Worm (Caenorhabditis elegans) whole organism, late embryonic: ENCODE measurements around the gene M176.11.

Experiments
- C08G9.2 ChIP-seq: sonication (generic microtip); optimal IDR thresholded peaks from 2 replicates; lab custom pipeline; 2016; ENCODE audit warnings: mild to moderate bottlenecking, missing genetic modification characterization, moderate library complexity, missing compliant biosample characterization
- C38D4.7 ChIP-seq: fragments of 200-800 bp; sonication (Bioruptor generic); optimal IDR thresholded peaks from 2 replicates; lab custom pipeline; 2018; ENCODE audit warnings: mild to moderate bottlenecking, missing genetic modification characterization, moderate library complexity, missing compliant biosample characterization
- F13H6.1 ChIP-seq: sonication (generic microtip); optimal IDR thresholded peaks from 2 replicates; lab custom pipeline; 2016; ENCODE audit warnings: missing genetic modification characterization, missing compliant biosample characterization
- K02D7.2 ChIP-seq: sonication (generic microtip); optimal IDR thresholded peaks from 2 replicates; lab custom pipeline; 2017; ENCODE audit warnings: mild to moderate bottlenecking, missing genetic modification characterization, missing compliant biosample characterization
- K09A11.1 ChIP-seq: sonication (generic microtip); optimal IDR thresholded peaks from 2 replicates; lab custom pipeline; 2017; ENCODE audit warnings: antibody characterized with exemption, mild to moderate bottlenecking, missing genetic modification characterization, missing compliant biosample characterization; ENCODE audit not compliant: insufficient read depth
- T23F11.4 ChIP-seq: fragments of 200-800 bp; sonication (Bioruptor generic); optimal IDR thresholded peaks from 2 replicates; lab custom pipeline; 2018; ENCODE audit warnings: mild to moderate bottlenecking, missing genetic modification characterization, missing compliant biosample characterization
- Y22D7AL.16 ChIP-seq: sonication (generic microtip); optimal IDR thresholded peaks from 2 replicates; lab custom pipeline; 2016; ENCODE audit warnings: missing genetic modification characterization, missing compliant biosample characterization
- ama-1 ChIP-seq: fragments of 150-350 bp; optimal IDR thresholded peaks from 2 replicates; lab custom pipeline; 2014
- ceh-19 ChIP-seq: fragments of 200-800 bp; sonication (Bioruptor generic); optimal IDR thresholded peaks from 2 replicates; lab custom pipeline; 2018; ENCODE audit warnings: mild to moderate bottlenecking, missing genetic modification characterization, missing compliant biosample characterization
- ceh-2 ChIP-seq: sonication (generic microtip); optimal IDR thresholded peaks from 2 replicates; lab custom pipeline; 2016; ENCODE audit warnings: missing genotype, missing genetic modification characterization, missing compliant biosample characterization
- ceh-34 ChIP-seq: sonication (generic microtip); optimal IDR thresholded peaks from 2 replicates; lab custom pipeline; 2016; ENCODE audit warnings: mild to moderate bottlenecking, missing genetic modification characterization, missing compliant biosample characterization
- ceh-45 ChIP-seq: fragments of 200-800 bp; sonication (Bioruptor generic); IDR thresholded peaks from 2 replicates; pipeline ENCODE4 v1.3.6; 2022; ENCODE audit warnings: missing genetic modification reagents, missing genetic modification characterization, missing compliant biosample characterization
- ceh-48 ChIP-seq: sonication (generic microtip); optimal IDR thresholded peaks from 2 replicates; lab custom pipeline; 2016; ENCODE audit warnings: missing genetic modification characterization, inconsistent platforms, missing compliant biosample characterization
- ceh-9 ChIP-seq: sonication (generic microtip); optimal IDR thresholded peaks from 2 replicates; lab custom pipeline; 2016; ENCODE audit warnings: mild to moderate bottlenecking, missing genetic modification characterization, inconsistent platforms, missing compliant biosample characterization
- dmd-4 ChIP-seq: sonication (generic microtip); optimal IDR thresholded peaks from 2 replicates; lab custom pipeline; 2016; ENCODE audit warnings: borderline replicate concordance, missing genetic modification characterization, missing compliant biosample characterization
- dve-1 ChIP-seq: sonication (generic microtip); optimal IDR thresholded peaks from 2 replicates; lab custom pipeline; 2017; ENCODE audit warnings: antibody characterized with exemption, mild to moderate bottlenecking, missing genetic modification characterization, missing compliant biosample characterization
- ets-4 ChIP-seq: sonication (generic microtip); optimal IDR thresholded peaks from 2 replicates; lab custom pipeline; 2016; ENCODE audit warnings: missing genetic modification characterization, missing compliant biosample characterization
- fax-1 ChIP-seq: sonication (generic microtip); optimal IDR thresholded peaks from 2 replicates; lab custom pipeline; 2016; ENCODE audit warnings: missing genotype, missing genetic modification characterization, missing compliant biosample characterization
- gmeb-2 ChIP-seq: sonication (generic microtip); optimal IDR thresholded peaks from 2 replicates; lab custom pipeline; 2016; ENCODE audit warnings: missing genetic modification characterization, inconsistent platforms, missing compliant biosample characterization
- hlh-13 ChIP-seq: fragments of 200-800 bp; sonication (Bioruptor generic); optimal IDR thresholded peaks from 2 replicates; lab custom pipeline; 2018; ENCODE audit warnings: mild to moderate bottlenecking, missing genetic modification characterization, missing compliant biosample characterization
- hlh-30 ChIP-seq: sonication (generic microtip); optimal IDR thresholded peaks from 2 replicates; lab custom pipeline; 2017; ENCODE audit warnings: antibody characterized with exemption, missing genetic modification characterization, missing compliant biosample characterization; ENCODE audit not compliant: insufficient read depth
- hlh-6 ChIP-seq: sonication (generic microtip); optimal IDR thresholded peaks from 2 replicates; lab custom pipeline; 2016; ENCODE audit warnings: missing genotype, missing genetic modification characterization, missing compliant biosample characterization
- lin-11 ChIP-seq: fragments of 200-800 bp; sonication (Bioruptor generic); optimal IDR thresholded peaks from 2 replicates; lab custom pipeline; 2018; ENCODE audit warnings: mild to moderate bottlenecking, missing genetic modification characterization, missing compliant biosample characterization
- madf-2 ChIP-seq: sonication (generic microtip); optimal IDR thresholded peaks from 2 replicates; lab custom pipeline; 2017; ENCODE audit warnings: missing genetic modification characterization, missing compliant biosample characterization
- nfya-1 ChIP-seq: sonication (generic microtip); optimal IDR thresholded peaks from 2 replicates; lab custom pipeline; 2017; ENCODE audit warnings: missing genetic modification characterization, mild to moderate bottlenecking, missing compliant biosample characterization, antibody characterized with exemption, moderate library complexity
- pat-9 ChIP-seq: fragments of 200-800 bp; sonication (Bioruptor generic); optimal IDR thresholded peaks from 2 replicates; lab custom pipeline; 2018; ENCODE audit warnings: mild to moderate bottlenecking, missing genetic modification characterization, moderate library complexity, missing compliant biosample characterization
- pax-1 ChIP-seq: fragments of 150-350 bp; optimal IDR thresholded peaks from 2 replicates; lab custom pipeline; 2014; ENCODE audit warnings: missing biosample characterization, missing genetic modification characterization
- pha-2 ChIP-seq: sonication (generic microtip); optimal IDR thresholded peaks from 2 replicates; lab custom pipeline; 2017; ENCODE audit warnings: mild to moderate bottlenecking, missing genetic modification characterization, missing compliant biosample characterization
- pha-4 ChIP-seq: fragments of 150-350 bp; optimal IDR thresholded peaks from 2 replicates; lab custom pipeline; 2018; ENCODE audit warnings: missing biosample characterization, missing genetic modification reagents, missing genetic modification characterization
- pros-1 ChIP-seq: fragments of 150-350 bp; optimal IDR thresholded peaks from 2 replicates; lab custom pipeline; 2014; ENCODE audit warnings: missing biosample characterization, missing genetic modification reagents, missing genetic modification characterization
- rnt-1 ChIP-seq: sonication (generic microtip); optimal IDR thresholded peaks from 2 replicates; lab custom pipeline; 2016; ENCODE audit warnings: missing genetic modification characterization, missing compliant biosample characterization
- sdc-2 ChIP-seq: sonication (generic microtip); optimal IDR thresholded peaks from 2 replicates; lab custom pipeline; 2016; ENCODE audit warnings: missing genotype, missing genetic modification characterization, missing compliant biosample characterization
- syd-9 ChIP-seq: sonication (generic microtip); optimal IDR thresholded peaks from 2 replicates; lab custom pipeline; 2016; ENCODE audit warnings: mild to moderate bottlenecking, missing genetic modification characterization, moderate library complexity, missing compliant biosample characterization
- tbx-2 ChIP-seq: sonication (generic microtip); optimal IDR thresholded peaks from 2 replicates; lab custom pipeline; 2016; ENCODE audit warnings: missing genetic modification characterization, missing compliant biosample characterization
- tbx-7 ChIP-seq: sonication (generic microtip); optimal IDR thresholded peaks from 2 replicates; lab custom pipeline; 2016; ENCODE audit warnings: missing genotype, missing genetic modification characterization, missing compliant biosample characterization
- ttx-3 ChIP-seq: sonication (generic microtip); optimal IDR thresholded peaks from 2 replicates; lab custom pipeline; 2016; ENCODE audit warnings: missing genetic modification reagents, missing genetic modification characterization, missing compliant biosample characterization
- unc-3 ChIP-seq, 2 experiments: fragments of 200-800 bp in 1 of 2; sonication (Bioruptor generic) in 1 of 2; sonication (generic microtip) in 1 of 2; conservative IDR thresholded peaks in 1 of 2; optimal IDR thresholded peaks in 1 of 2; 2 replicates each; pipeline versions ENCODE4 v1.3.6 to Lab custom; 2016 to 2022; ENCODE audit warnings: missing compliant biosample characterization in 2 of 2, missing genetic modification characterization in 2 of 2, missing genetic modification reagents in 1 of 2
- unc-86 ChIP-seq: sonication (generic microtip); optimal IDR thresholded peaks from 2 replicates; lab custom pipeline; 2016; ENCODE audit warnings: missing genetic modification characterization, missing compliant biosample characterization

The M176.11 gene

DNA sequence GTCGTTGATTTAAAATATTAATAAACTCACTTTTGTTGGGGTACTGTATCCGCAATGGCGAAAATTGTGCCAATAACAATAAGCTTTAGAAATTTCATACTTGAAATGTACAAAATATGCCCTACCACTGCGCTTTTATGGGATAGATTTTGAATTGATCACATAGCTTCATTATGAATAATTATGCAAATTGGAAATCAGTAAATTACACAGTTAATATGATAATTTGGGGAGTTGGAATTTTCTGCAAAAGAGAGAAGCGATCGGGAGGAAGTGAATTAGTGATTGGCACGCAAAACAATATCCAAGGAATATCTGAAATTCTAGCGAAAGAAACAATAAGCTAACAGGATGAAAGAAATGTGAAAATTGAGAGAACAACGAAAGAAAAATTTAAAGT lies 4.0 kb downstream of the M176.11 start, which contains the start of gene M176.10:
Gene M176.10 (minus strand): TSS at position 101 of the 400 bp plus-strand sequence.
- TF ChIP-seq madf-2 (no peak), C08G9.2 (tag; lab: Kevin White, UChicago) (no peak), ceh-2 (tag; lab: Kevin White, UChicago) (no peak), F13H6.1 (tag; lab: Kevin White, UChicago) (no peak), C38D4.7 (GFP tag; lab: Kevin White, UChicago) (no peak), sdc-2 (tag; lab: Kevin White, UChicago) (no peak)

DNA sequence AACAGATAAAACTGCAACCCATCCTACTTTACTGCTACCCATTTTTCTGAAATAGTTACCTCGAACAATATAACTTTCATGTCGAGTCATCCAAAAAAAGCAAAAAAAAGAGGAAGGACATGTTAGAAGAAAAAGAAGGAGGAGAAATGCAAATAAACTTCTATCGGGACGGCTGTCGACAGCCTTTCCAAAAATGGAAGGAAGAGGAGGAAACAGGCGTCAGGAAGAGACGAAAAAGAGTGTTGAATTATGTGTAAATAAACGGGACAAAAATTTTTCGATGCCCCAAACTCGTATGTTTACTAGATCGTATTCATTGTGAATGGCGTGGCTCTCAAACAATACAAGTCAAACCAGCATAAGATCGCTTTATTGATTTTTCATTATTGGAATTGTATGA lies 5.6 kb downstream of the M176.11 start, which contains the start of gene M176.5:
Gene M176.5 (minus strand): TSS at position 101 of the 400 bp plus-strand sequence.
- TF ChIP-seq ceh-48 (tag; lab: Kevin White, UChicago) (no peak), Y22D7AL.16 (no peak), ttx-3 (tag; lab: Kevin White, UChicago) (no peak), pat-9 (tag; lab: Kevin White, UChicago) (no peak), hlh-6 (tag; lab: Kevin White, UChicago) (no peak), pha-4 (tag; lab: Kevin White, UChicago) (no peak), hlh-30 (no peak), unc-3 (GFP tag; conservative IDR thresholded peaks at IDR 0.05; lab: Robert Waterston, UW) (no peak), unc-3 (tag; optimal IDR thresholded peaks at IDR 0.05; lab: Kevin White, UChicago) (no peak), K09A11.1 (tag; lab: Kevin White, UChicago) (no peak), fax-1 (tag; lab: Kevin White, UChicago) (no peak), ceh-9 (tag; lab: Kevin White, UChicago) (no peak), T23F11.4 (GFP tag; lab: Kevin White, UChicago) (no peak), lin-11 (tag; lab: Kevin White, UChicago) (no peak), hlh-13 (GFP tag; lab: Kevin White, UChicago) (no peak), K02D7.2 (tag; lab: Kevin White, UChicago) (no peak)

ce11 chrII:9431119-9431518 lies 9.1 kb downstream of the M176.11 start:
- TF ChIP-seq pros-1 (tag; lab: Kevin White, UChicago) = no peak
- TF ChIP-seq K09A11.1 (tag; lab: Kevin White, UChicago) = no peak
- TF ChIP-seq pha-4 (tag; lab: Kevin White, UChicago) = no peak
- TF ChIP-seq Y22D7AL.16 = no peak
- no peak for TF ChIP-seq ceh-9 (tag; lab: Kevin White, UChicago)
- no peak for TF ChIP-seq rnt-1 (tag; lab: Kevin White, UChicago)
- TF ChIP-seq hlh-13 (GFP tag; lab: Kevin White, UChicago) = no peak
- no peak for TF ChIP-seq madf-2
- no peak for TF ChIP-seq tbx-2 (tag; lab: Kevin White, UChicago)
- TF ChIP-seq ceh-45 (GFP tag; lab: Robert Waterston, UW) = no peak
- no peak for TF ChIP-seq pat-9 (tag; lab: Kevin White, UChicago)
- TF ChIP-seq gmeb-2 (tag; lab: Kevin White, UChicago) = no peak
- TF ChIP-seq ceh-48 (tag; lab: Kevin White, UChicago) = no peak
- TF ChIP-seq pha-2 (tag; lab: Kevin White, UChicago) = no peak

DNA sequence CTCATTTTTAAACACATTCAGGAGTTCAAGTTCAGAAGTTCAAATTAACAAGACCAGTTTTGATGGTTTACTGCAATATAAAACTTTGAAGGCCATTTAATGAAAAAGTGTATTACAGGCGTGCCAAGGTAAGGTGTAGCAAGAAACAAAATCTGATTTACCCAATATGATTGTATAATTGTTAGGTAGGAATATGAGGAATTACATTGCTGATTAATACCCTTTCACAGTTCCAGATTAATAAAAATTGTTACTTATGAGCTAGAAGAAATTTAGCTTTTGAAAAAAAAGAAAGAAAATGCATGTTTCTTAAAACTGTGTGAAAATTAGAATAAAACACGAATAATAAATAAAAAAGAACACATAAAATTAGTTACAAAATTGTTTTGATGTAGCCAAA lies 11.5 kb downstream of the M176.11 start, which contains the start of gene kin-15:
Gene kin-15 (minus strand): TSS at position 101 of the 400 bp plus-strand sequence.
- no peak for TF ChIP-seq syd-9 (tag; lab: Kevin White, UChicago)
- no peak for TF ChIP-seq F13H6.1 (tag; lab: Kevin White, UChicago)
- TF ChIP-seq ceh-19 (GFP tag; lab: Kevin White, UChicago) = no peak
- TF ChIP-seq dmd-4 (tag; lab: Kevin White, UChicago) = no peak
- no peak for TF ChIP-seq ets-4 (tag; lab: Kevin White, UChicago)
- no peak for TF ChIP-seq Y22D7AL.16
- no peak for TF ChIP-seq ama-1
- TF ChIP-seq ceh-34 = no peak
- no peak for TF ChIP-seq pax-1
- TF ChIP-seq tbx-7 (tag; lab: Kevin White, UChicago) = no peak
- TF ChIP-seq T23F11.4 (GFP tag; lab: Kevin White, UChicago) = no peak
- TF ChIP-seq unc-86 (tag; lab: Kevin White, UChicago) = no peak
- TF ChIP-seq nfya-1 (tag; lab: Kevin White, UChicago) = no peak
- no peak for TF ChIP-seq dve-1 (tag; lab: Kevin White, UChicago)
- TF ChIP-seq madf-2 = no peak
- TF ChIP-seq rnt-1 (tag; lab: Kevin White, UChicago) = no peak
- TF ChIP-seq unc-3 (GFP tag; conservative IDR thresholded peaks at IDR 0.05; lab: Robert Waterston, UW) = no peak
- no peak for TF ChIP-seq unc-3 (tag; optimal IDR thresholded peaks at IDR 0.05; lab: Kevin White, UChicago)
- no peak for TF ChIP-seq pros-1 (tag; lab: Kevin White, UChicago)
- TF ChIP-seq, all 69 proteins: peak for 0
